Worm (Caenorhabditis elegans) whole organism, L3 larva: Measurements from ENCODE around the gene ifbp-1.

Experiments
- nhr-76 ChIP-seq: fragments of 150-350 bp; sonication (generic microtip); optimal IDR thresholded peaks from 5 replicates; lab custom pipeline; 2014; ENCODE audit warnings: missing biosample characterization, missing genetic modification characterization
- pqm-1 ChIP-seq: fragments of 150-350 bp; optimal IDR thresholded peaks from 2 replicates; lab custom pipeline; 2017; ENCODE audit warnings: missing biosample characterization, missing genetic modification characterization, inconsistent platforms
- skn-1 ChIP-seq: fragments of 150-350 bp; optimal IDR thresholded peaks from 2 replicates; lab custom pipeline; 2014; ENCODE audit warnings: missing biosample characterization, missing genetic modification characterization
- unc-62 ChIP-seq: fragments of 150-350 bp; sonication (generic microtip); optimal IDR thresholded peaks from 4 replicates; lab custom pipeline; 2014; ENCODE audit warnings: missing biosample characterization, missing genetic modification reagents, missing genetic modification characterization

- TF ChIP-seq unc-62 (GFP tag; lab: Kevin White, UChicago), result no peak
- no peak for TF ChIP-seq skn-1 (tag; lab: Kevin White, UChicago)
- no peak for TF ChIP-seq nhr-76 (tag; lab: Kevin White, UChicago)
- TF ChIP-seq pqm-1, result peak; percentile 75
Observed at ce11 chrV:13324933-13325760, 54.9 kb downstream of the ifbp-1 start, which contains the start of gene C50B6.7.
